Fruit fly (Drosophila melanogaster): ENCODE results near the gene Arglu1.

Arglu1 gene

dm6 chr2L:9894871-9895364 lies 43.0 kb downstream of the Arglu1 start, which contains the start of gene Bka (continued):
- TF ChIP-seq BEAF-32 (GFP tag; optimal IDR thresholded peaks at IDR 0.05) (peak; percentile 99), ftz-f1 (GFP tag; optimal IDR thresholded peaks at IDR 0.05) (no peak), Antp (GFP tag; optimal IDR thresholded peaks at IDR 0.05) (no peak), al (GFP tag; IDR thresholded peaks at IDR 0.05) (no peak), crp (GFP tag; optimal IDR thresholded peaks at IDR 0.05) (peak; percentile 63 to 94), NK7.1 (GFP tag; optimal IDR thresholded peaks at IDR 0.05) (no peak), tna (GFP tag; IDR thresholded peaks at IDR 0.05; ENCODE audit: partially characterized antibody) (peak; percentile 92), PHDP (tag; optimal IDR thresholded peaks at IDR 0.05) (peak; percentile 69), ara (GFP tag; IDR thresholded peaks at IDR 0.05) (no peak), CG4730 (GFP tag; IDR thresholded peaks at IDR 0.05) (no peak), eve (GFP tag; optimal IDR thresholded peaks at IDR 0.05) (no peak), Meics (GFP tag; optimal IDR thresholded peaks at IDR 0.05) (peak; percentile 69), otp (GFP tag; IDR thresholded peaks at IDR 0.05) (peak; percentile 27; the same call in 1 of the 3 replicates), CHES-1-like (GFP tag; optimal IDR thresholded peaks at IDR 0.05) (no peak), CG11247 (GFP tag; IDR thresholded peaks at IDR 0.05) (no peak), Xbp1 (GFP tag; optimal IDR thresholded peaks at IDR 0.05) (peak; percentile 18), Mes4 (GFP tag; optimal IDR thresholded peaks at IDR 0.05) (no peak), Jarid2 (GFP tag; optimal IDR thresholded peaks at IDR 0.05) (peak; percentile 53), inv (GFP tag; IDR thresholded peaks at IDR 0.05; ENCODE audit: partially characterized antibody) (peak; percentile 97), dysf (GFP tag; IDR thresholded peaks at IDR 0.05) (no peak), mirr (GFP tag; optimal IDR thresholded peaks at IDR 0.05) (peak; percentile 28), CG30020 (tag; optimal IDR thresholded peaks at IDR 0.05) (peak; percentile 83), CG13775 (GFP tag; optimal IDR thresholded peaks at IDR 0.05) (peak; percentile 80), CG9727 (GFP tag; optimal IDR thresholded peaks at IDR 0.05) (peak; percentile 77), CG12659 (GFP tag; optimal IDR thresholded peaks at IDR 0.05) (peak; percentile 89), CG1529 (GFP tag; optimal IDR thresholded peaks at IDR 0.05) (peak; percentile 26), CG12236 (GFP tag; optimal IDR thresholded peaks at IDR 0.05) (no peak), lola (GFP tag; optimal IDR thresholded peaks at IDR 0.05) (peak in 1 of 3 experiments; percentile 45), fu2 (GFP tag; optimal IDR thresholded peaks at IDR 0.05) (no peak), CG9437 (GFP tag; optimal IDR thresholded peaks at IDR 0.05) (peak; percentile 63), row (GFP tag; IDR thresholded peaks at IDR 0.05) (peak; percentile 61), Drgx (GFP tag; IDR thresholded peaks at IDR 0.05) (no peak), twi (tag; optimal IDR thresholded peaks at IDR 0.05) (peak; percentile 71), CG17328 (GFP tag; IDR thresholded peaks at IDR 0.05) (peak; percentile 46; the same call in 1 of the 2 replicates), ro (GFP tag; IDR thresholded peaks at IDR 0.05) (no peak), CG4707 (GFP tag; optimal IDR thresholded peaks at IDR 0.05) (peak; percentile 37), Hr78 (GFP tag; optimal IDR thresholded peaks at IDR 0.05) (no peak), ind (GFP tag; optimal IDR thresholded peaks at IDR 0.05) (no peak), p53 (GFP tag; optimal IDR thresholded peaks at IDR 0.05) (no peak), bowl (GFP tag; IDR thresholded peaks at IDR 0.05) (no peak), ERR (GFP tag; optimal IDR thresholded peaks at IDR 0.05) (peak; percentile 0), nau (GFP tag; optimal IDR thresholded peaks at IDR 0.05) (peak; percentile 65), emc (GFP tag; optimal IDR thresholded peaks at IDR 0.05) (no peak), fd102C (GFP tag; optimal IDR thresholded peaks at IDR 0.05) (no peak), CG12155 (GFP tag; optimal IDR thresholded peaks at IDR 0.05) (peak; percentile 49), CG6683 (GFP tag; optimal IDR thresholded peaks at IDR 0.05) (peak; percentile 47), CG3407 (GFP tag; optimal IDR thresholded peaks at IDR 0.05) (peak; percentile 42), Blimp-1 (GFP tag; optimal IDR thresholded peaks at IDR 0.05) (no peak), CG12104 (GFP tag; optimal IDR thresholded peaks at IDR 0.05) (no peak), Mad (GFP tag; optimal IDR thresholded peaks at IDR 0.05) (peak; percentile 15)
